Worm (Caenorhabditis elegans) whole organism, midembryonic: ENCODE data around the gene meg-2.

ENCODE experiments used
- flt-1 ChIP-seq: fragments of 200-800 bp; sonication (Bioruptor generic); IDR thresholded peaks from 2 replicates; pipeline ENCODE4 v1.3.6; 2022; ENCODE audit warnings: missing genetic modification characterization, missing compliant biosample characterization
- klf-2 ChIP-seq: fragments of 200-800 bp; sonication (Bioruptor generic); conservative IDR thresholded peaks from 2 replicates; pipeline ENCODE4 v1.3.6; 2022; ENCODE audit warnings: missing genetic modification reagents, missing genetic modification characterization, missing compliant biosample characterization

ce11 chrX:13873324-13873933 is 52.5 kb downstream of the meg-2 start:
- TF ChIP-seq flt-1 (GFP tag; lab: Robert Waterston, UW) = no peak
- no peak for TF ChIP-seq klf-2 (GFP tag; lab: Robert Waterston, UW)
